Worm (Caenorhabditis elegans) whole organism, L3 larva: ENCODE results near the gene ZK783.7.

Source experiments
- R02D3.7 ChIP-seq: fragments of 150-350 bp; optimal IDR thresholded peaks from 2 replicates; lab custom pipeline; 2014; ENCODE audit warnings: missing biosample characterization, missing genetic modification characterization
- aly-2 ChIP-seq: fragments of 150-350 bp; optimal IDR thresholded peaks from 2 replicates; lab custom pipeline; 2014; ENCODE audit warnings: missing biosample characterization, missing genetic modification characterization
- ceh-16 ChIP-seq: sonication (generic microtip); optimal IDR thresholded peaks from 2 replicates; lab custom pipeline; 2017; ENCODE audit warnings: missing biosample characterization, missing genetic modification characterization
- ceh-28 ChIP-seq: fragments of 150-350 bp; optimal IDR thresholded peaks from 2 replicates; lab custom pipeline; 2014; ENCODE audit warnings: missing biosample characterization, missing genetic modification reagents, missing genetic modification characterization
- ceh-82 ChIP-seq: fragments of 150-350 bp; optimal IDR thresholded peaks from 2 replicates; lab custom pipeline; 2014; ENCODE audit warnings: missing biosample characterization, missing genetic modification characterization
- ceh-9 ChIP-seq: sonication (generic microtip); optimal IDR thresholded peaks from 2 replicates; lab custom pipeline; 2018; ENCODE audit warnings: missing biosample characterization, missing genetic modification characterization
- daf-12 ChIP-seq: fragments of 150-350 bp; optimal IDR thresholded peaks from 2 replicates; lab custom pipeline; 2014; ENCODE audit warnings: missing biosample characterization, missing genetic modification reagents, missing genetic modification characterization
- egl-27 ChIP-seq: sonication (generic microtip); optimal IDR thresholded peaks from 4 replicates; lab custom pipeline; 2017; ENCODE audit warnings: missing biosample characterization, missing genetic modification reagents, missing genetic modification characterization
- egl-5 ChIP-seq: fragments of 150-350 bp; optimal IDR thresholded peaks from 2 replicates; lab custom pipeline; 2017; ENCODE audit warnings: missing biosample characterization, missing genetic modification reagents, missing genetic modification characterization, inconsistent platforms
- elt-1 ChIP-seq: fragments of 150-350 bp; optimal IDR thresholded peaks from 2 replicates; lab custom pipeline; 2014; ENCODE audit warnings: missing biosample characterization, missing genetic modification characterization
- elt-2 ChIP-seq: sonication (generic microtip); optimal IDR thresholded peaks from 2 replicates; lab custom pipeline; 2016; ENCODE audit warnings: missing genetic modification reagents, mild to moderate bottlenecking, missing genetic modification characterization, missing compliant biosample characterization
- elt-3 ChIP-seq, 3 experiments: fragments of 150-350 bp in 1 of 3; sonication (generic microtip) in 2 of 3; optimal IDR thresholded peaks; 2 replicates in 2 of 3; 4 replicates in 1 of 3; lab custom pipeline; 2014 to 2017; ENCODE audit warnings: missing biosample characterization in 3 of 3, missing genetic modification characterization in 3 of 3
- eor-1 ChIP-seq, 2 experiments: fragments of 150-350 bp; optimal IDR thresholded peaks; 2 replicates each; lab custom pipeline; 2014 to 2018; ENCODE audit warnings: missing biosample characterization in 2 of 2, missing genetic modification characterization in 2 of 2
- fkh-10 ChIP-seq: sonication (generic microtip); optimal IDR thresholded peaks from 2 replicates; lab custom pipeline; 2017; ENCODE audit warnings: missing biosample characterization, missing genetic modification reagents, missing genetic modification characterization
- fkh-2 ChIP-seq: fragments of 150-350 bp; optimal IDR thresholded peaks from 2 replicates; lab custom pipeline; 2014; ENCODE audit warnings: missing biosample characterization, missing genetic modification reagents, missing genetic modification characterization
- fos-1 ChIP-seq: fragments of 150-350 bp; optimal IDR thresholded peaks from 2 replicates; lab custom pipeline; 2014; ENCODE audit warnings: missing biosample characterization, missing genetic modification characterization
- hmg-11 ChIP-seq: sonication (generic microtip); optimal IDR thresholded peaks from 2 replicates; lab custom pipeline; 2016; ENCODE audit warnings: missing genetic modification characterization, missing compliant biosample characterization
- jun-1 ChIP-seq: fragments of 150-350 bp; optimal IDR thresholded peaks from 2 replicates; lab custom pipeline; 2014; ENCODE audit warnings: missing biosample characterization, missing genetic modification reagents, missing genetic modification characterization
- lin-15B ChIP-seq: fragments of 150-350 bp; optimal IDR thresholded peaks from 2 replicates; lab custom pipeline; 2014; ENCODE audit warnings: missing biosample characterization, missing genetic modification characterization
- lin-39 ChIP-seq: fragments of 150-350 bp; optimal IDR thresholded peaks from 2 replicates; lab custom pipeline; 2018; ENCODE audit warnings: missing biosample characterization, missing genetic modification reagents, missing genetic modification characterization
- lsy-12 ChIP-seq: sonication (generic microtip); optimal IDR thresholded peaks from 2 replicates; lab custom pipeline; 2016; ENCODE audit warnings: mild to moderate bottlenecking, missing genetic modification characterization, missing compliant biosample characterization
- mdl-1 ChIP-seq: fragments of 150-350 bp; optimal IDR thresholded peaks from 2 replicates; lab custom pipeline; 2014; ENCODE audit warnings: missing biosample characterization, missing genetic modification characterization
- nhr-11 ChIP-seq: fragments of 150-350 bp; optimal IDR thresholded peaks from 2 replicates; lab custom pipeline; 2014; ENCODE audit warnings: missing biosample characterization, missing genetic modification characterization
- nhr-12 ChIP-seq: fragments of 150-350 bp; optimal IDR thresholded peaks from 2 replicates; lab custom pipeline; 2014; ENCODE audit warnings: missing biosample characterization, missing genetic modification characterization
- nhr-23 ChIP-seq: fragments of 150-350 bp; optimal IDR thresholded peaks from 2 replicates; lab custom pipeline; 2014; ENCODE audit warnings: missing biosample characterization, missing genetic modification reagents, missing genetic modification characterization
- nhr-237 ChIP-seq: fragments of 150-350 bp; optimal IDR thresholded peaks from 2 replicates; lab custom pipeline; 2014; ENCODE audit warnings: missing biosample characterization, missing genetic modification characterization
- nhr-25 ChIP-seq: sonication (generic microtip); optimal IDR thresholded peaks from 2 replicates; lab custom pipeline; 2017; ENCODE audit warnings: missing biosample characterization, missing genetic modification characterization
- nhr-43 ChIP-seq: sonication (generic microtip); optimal IDR thresholded peaks from 2 replicates; lab custom pipeline; 2016; ENCODE audit warnings: mild to moderate bottlenecking, missing genetic modification characterization, missing compliant biosample characterization; ENCODE audit not compliant: poor library complexity, severe bottlenecking
- nhr-67 ChIP-seq: fragments of 150-350 bp; optimal IDR thresholded peaks from 2 replicates; lab custom pipeline; 2014; ENCODE audit warnings: missing biosample characterization, missing genetic modification characterization
- nhr-77 ChIP-seq: fragments of 150-350 bp; optimal IDR thresholded peaks from 2 replicates; lab custom pipeline; 2014; ENCODE audit warnings: missing biosample characterization, missing genetic modification characterization
- pha-4 ChIP-seq: fragments of 150-350 bp; optimal IDR thresholded peaks from 2 replicates; lab custom pipeline; 2014; ENCODE audit warnings: missing biosample characterization, missing genetic modification reagents, missing genetic modification characterization
- pqm-1 ChIP-seq: fragments of 150-350 bp; optimal IDR thresholded peaks from 2 replicates; lab custom pipeline; 2017; ENCODE audit warnings: missing biosample characterization, missing genetic modification characterization, inconsistent platforms
- sea-2 ChIP-seq: fragments of 150-350 bp; sonication (generic microtip); optimal IDR thresholded peaks from 4 replicates; lab custom pipeline; 2014; ENCODE audit warnings: missing biosample characterization, missing genetic modification reagents, missing genetic modification characterization
- skn-1 ChIP-seq: fragments of 150-350 bp; optimal IDR thresholded peaks from 2 replicates; lab custom pipeline; 2014; ENCODE audit warnings: missing biosample characterization, missing genetic modification characterization
- snpc-4 ChIP-seq: fragments of 150-350 bp; optimal IDR thresholded peaks from 2 replicates; lab custom pipeline; 2014; ENCODE audit warnings: missing biosample characterization, missing genetic modification characterization
- tbx-2 ChIP-seq: sonication (generic microtip); optimal IDR thresholded peaks from 2 replicates; lab custom pipeline; 2016; ENCODE audit warnings: mild to moderate bottlenecking, missing genetic modification characterization, missing compliant biosample characterization
- unc-39 ChIP-seq: sonication (generic microtip); optimal IDR thresholded peaks from 4 replicates; lab custom pipeline; 2017; ENCODE audit warnings: missing biosample characterization, missing genetic modification characterization
- unc-62 ChIP-seq: fragments of 150-350 bp; sonication (generic microtip); optimal IDR thresholded peaks from 4 replicates; lab custom pipeline; 2014; ENCODE audit warnings: missing biosample characterization, missing genetic modification reagents, missing genetic modification characterization
- zag-1 ChIP-seq: fragments of 150-350 bp; optimal IDR thresholded peaks from 2 replicates; lab custom pipeline; 2014; ENCODE audit warnings: missing biosample characterization, missing genetic modification characterization
- ztf-4 ChIP-seq: fragments of 150-350 bp; optimal IDR thresholded peaks from 2 replicates; lab custom pipeline; 2014; ENCODE audit warnings: missing biosample characterization, missing genetic modification characterization

Gene ZK783.7

DNA sequence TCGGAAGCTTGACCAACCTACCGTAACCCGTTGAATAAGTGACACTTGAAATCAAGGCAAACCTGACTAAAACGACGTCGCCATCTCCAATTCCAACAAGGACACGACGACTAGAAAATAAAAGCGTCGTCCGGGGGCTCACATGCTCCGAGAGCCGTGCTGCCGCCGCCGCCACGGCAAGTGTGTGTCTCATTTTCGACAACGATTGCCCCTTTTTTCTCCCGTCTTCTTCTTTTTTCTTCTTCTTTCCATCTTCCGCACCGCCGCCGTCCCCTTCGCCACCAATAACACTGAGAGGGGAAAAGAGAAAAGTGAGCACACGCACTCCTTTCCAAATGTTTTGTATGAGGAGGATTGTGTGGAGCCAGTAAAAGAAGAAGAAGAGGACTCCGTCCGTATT lies 4.6 kb downstream of the ZK783.7 start:
- TF ChIP-seq lsy-12 (tag; lab: Kevin White, UChicago) (no peak), fkh-10 (GFP tag; lab: Kevin White, UChicago) (no peak), lin-39 (tag; lab: Kevin White, UChicago) (no peak), jun-1 (no peak), skn-1 (tag; lab: Kevin White, UChicago) (no peak), nhr-77 (tag; lab: Kevin White, UChicago) (no peak), nhr-11 (no peak), fkh-2 (no peak), tbx-2 (tag; lab: Kevin White, UChicago) (no peak), ceh-9 (tag; lab: Kevin White, UChicago) (no peak), sea-2 (GFP tag; lab: Kevin White, UChicago) (no peak), hmg-11 (tag; lab: Kevin White, UChicago) (no peak), mdl-1 (tag; lab: Kevin White, UChicago) (no peak), ztf-4 (tag; lab: Kevin White, UChicago) (no peak), nhr-12 (tag; lab: Kevin White, UChicago) (no peak)

DNA sequence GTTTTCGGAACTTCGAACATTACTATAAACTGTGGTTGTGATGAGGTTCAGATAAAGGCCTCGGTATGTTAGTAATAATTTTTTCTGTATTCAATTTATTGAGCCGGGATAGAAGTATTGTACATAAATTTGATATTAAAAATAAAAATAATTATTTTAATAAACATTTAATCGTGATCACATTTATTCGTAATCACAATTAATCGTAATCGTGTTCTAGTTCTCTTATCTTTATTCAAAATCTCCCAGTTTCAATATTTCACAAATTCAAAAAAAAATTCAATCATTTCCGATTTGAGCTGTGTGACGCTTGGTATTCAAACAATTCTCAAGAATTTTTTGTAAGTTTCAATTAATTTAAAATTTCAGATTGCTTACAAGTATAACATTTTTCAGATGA lies 5.5 kb downstream of the ZK783.7 start, which contains the start of gene lido-18:
lido-18 (plus strand) TSS at position 301 of the 400 bp plus-strand sequence.
- TF ChIP-seq nhr-25 (tag; lab: Kevin White, UChicago) (no peak), fos-1 (tag; lab: Kevin White, UChicago) (no peak), unc-39 (no peak), lin-39 (tag; lab: Kevin White, UChicago) (no peak), nhr-237 (no peak), nhr-11 (no peak), mdl-1 (tag; lab: Kevin White, UChicago) (no peak), elt-1 (no peak)

DNA sequence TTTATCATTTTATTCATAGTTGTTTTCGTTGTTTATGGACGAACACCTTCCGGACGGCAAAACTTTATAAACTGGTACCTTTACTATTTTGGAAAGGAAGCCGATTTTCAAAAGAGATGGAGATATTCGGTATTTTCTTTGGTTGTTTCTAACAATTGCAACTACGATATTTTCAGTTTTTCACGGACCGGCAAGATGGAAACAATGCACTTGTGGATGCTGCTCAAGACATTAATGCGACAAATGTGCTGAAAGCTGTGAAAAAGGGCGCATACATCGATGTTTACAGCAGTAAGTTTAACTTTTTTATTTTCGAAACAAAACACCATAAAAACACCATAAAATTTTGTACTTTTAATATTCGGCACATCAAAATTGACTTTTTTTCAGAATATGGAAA lies 9.4 kb downstream of the ZK783.7 start:
- TF ChIP-seq egl-5 (tag; lab: Kevin White, UChicago): no peak
- no peak for TF ChIP-seq eor-1 (tag; optimal IDR thresholded peaks at IDR 0.05; lab: Kevin White, UChicago)
- TF ChIP-seq fos-1 (tag; lab: Kevin White, UChicago): no peak
- TF ChIP-seq nhr-77 (tag; lab: Kevin White, UChicago): no peak
- TF ChIP-seq snpc-4: no peak
- TF ChIP-seq ceh-28 (tag; lab: Kevin White, UChicago): no peak
- TF ChIP-seq mdl-1 (tag; lab: Kevin White, UChicago): no peak
- TF ChIP-seq fkh-2: no peak
- no peak for TF ChIP-seq nhr-237
- TF ChIP-seq unc-62 (GFP tag; lab: Kevin White, UChicago): no peak

DNA sequence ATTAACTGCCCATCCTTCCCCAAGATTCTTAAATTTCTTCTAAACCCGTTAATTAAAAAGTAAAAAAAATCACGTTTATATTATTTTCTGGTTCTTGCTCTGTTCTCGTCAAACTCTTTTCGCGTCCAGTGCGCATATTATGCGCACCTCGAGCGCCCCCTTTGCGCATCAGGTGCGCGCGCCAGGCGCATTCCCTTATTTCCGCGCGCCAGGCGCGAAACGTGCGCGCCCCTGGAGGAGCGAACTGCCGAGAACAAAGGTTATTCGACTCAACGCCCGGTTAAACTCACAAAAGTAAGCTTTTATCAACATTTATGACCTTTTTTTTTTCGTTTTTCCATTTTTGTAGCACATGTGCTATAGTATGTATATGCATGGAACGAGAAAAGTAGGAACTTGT lies 15.9 kb downstream of the ZK783.7 start:
- no peak for TF ChIP-seq unc-62 (GFP tag; lab: Kevin White, UChicago)
- TF ChIP-seq snpc-4: no peak
- no peak for TF ChIP-seq pha-4
- TF ChIP-seq aly-2: no peak
- TF ChIP-seq ceh-9 (tag; lab: Kevin White, UChicago): no peak
- TF ChIP-seq nhr-67: no peak
- TF ChIP-seq nhr-23 (tag; lab: Kevin White, UChicago): no peak
- no peak for TF ChIP-seq nhr-11
- no peak for TF ChIP-seq lsy-12 (tag; lab: Kevin White, UChicago)
- TF ChIP-seq unc-39: no peak
- TF ChIP-seq, all 47 proteins: peak for 0

DNA sequence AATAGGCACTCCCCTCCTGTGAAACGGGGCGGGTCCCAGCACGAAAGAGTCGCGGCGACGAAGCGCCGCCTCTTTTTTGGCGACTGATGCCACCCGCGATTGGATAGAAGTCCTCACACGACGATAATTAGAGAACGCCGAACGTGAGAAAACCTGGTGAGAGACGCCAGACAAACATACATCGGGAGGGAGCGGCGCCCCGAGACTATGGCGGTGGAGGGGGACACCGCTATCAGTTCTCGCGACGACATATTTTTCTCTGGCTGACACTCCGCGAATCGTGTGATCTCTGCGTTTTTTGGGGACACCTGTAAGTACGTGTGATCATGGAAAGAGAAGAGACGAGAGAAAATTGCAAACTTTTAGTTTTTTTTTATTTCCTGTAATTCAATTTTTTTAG lies 20.3 kb downstream of the ZK783.7 start:
- TF ChIP-seq elt-2 (tag; lab: Kevin White, UChicago): peak; percentile 47
- TF ChIP-seq, all 47 proteins: peak for 1; not testable (repeated sequence) for 46

DNA sequence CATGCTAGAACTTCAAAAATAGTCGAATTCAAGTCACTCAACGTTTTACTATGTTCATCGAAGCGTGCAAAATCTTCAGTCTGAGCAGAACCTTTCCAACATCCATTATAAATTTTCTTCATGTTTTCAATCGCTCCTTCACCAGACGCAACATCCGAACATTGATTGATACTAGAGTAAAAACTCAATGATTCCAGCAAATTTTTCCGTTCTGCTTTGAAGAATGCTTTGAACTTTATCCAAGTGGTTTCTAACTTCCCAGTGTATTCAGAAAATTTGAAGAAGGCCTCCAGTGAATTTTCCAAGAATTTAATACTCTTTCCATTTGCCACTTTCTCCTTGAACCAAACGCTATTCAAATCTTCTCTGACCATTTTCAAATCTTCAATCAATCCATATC lies 35.8 kb downstream of the ZK783.7 start:
- no peak for TF ChIP-seq lin-15B (tag; lab: Kevin White, UChicago)
- no peak for TF ChIP-seq mdl-1 (tag; lab: Kevin White, UChicago)
- TF ChIP-seq elt-1: no peak
- no peak for TF ChIP-seq unc-62 (GFP tag; lab: Kevin White, UChicago)
- no peak for TF ChIP-seq ceh-16 (tag; lab: Kevin White, UChicago)
- no peak for TF ChIP-seq egl-27
- TF ChIP-seq pqm-1: no peak
- no peak for TF ChIP-seq jun-1
- no peak for TF ChIP-seq nhr-43 (tag; lab: Kevin White, UChicago)
- TF ChIP-seq zag-1 (tag; lab: Kevin White, UChicago): no peak
- TF ChIP-seq nhr-25 (tag; lab: Kevin White, UChicago): no peak
- TF ChIP-seq snpc-4: no peak
- TF ChIP-seq pha-4: no peak
- TF ChIP-seq nhr-11: no peak
- TF ChIP-seq daf-12 (tag; lab: Kevin White, UChicago): no peak
- TF ChIP-seq ceh-82 (tag; lab: Kevin White, UChicago): no peak
- TF ChIP-seq R02D3.7 (tag; lab: Kevin White, UChicago): no peak
- TF ChIP-seq lin-39 (tag; lab: Kevin White, UChicago): no peak
- TF ChIP-seq tbx-2 (tag; lab: Kevin White, UChicago): no peak
- no peak for TF ChIP-seq elt-3 (tag; optimal IDR thresholded peaks at IDR 0.05; lab: Kevin White, UChicago)
